Worm (Caenorhabditis elegans) whole organism, L2 larva: ENCODE measurements around the gene W02A2.8.
A peak's percentile ranks its signal among the peaks of the same experiment; 100 is the strongest.

ENCODE experiments used
- C34F6.9 ChIP-seq: fragments of 150-350 bp; optimal IDR thresholded peaks from 2 replicates; lab custom pipeline; 2014; ENCODE audit warnings: missing biosample characterization, missing genetic modification characterization
- F13H6.1 ChIP-seq: sonication (generic microtip); optimal IDR thresholded peaks from 2 replicates; lab custom pipeline; 2016; ENCODE audit warnings: missing genetic modification characterization, missing compliant biosample characterization
- R02D3.7 ChIP-seq: fragments of 150-350 bp; optimal IDR thresholded peaks from 2 replicates; lab custom pipeline; 2014; ENCODE audit warnings: missing biosample characterization, missing genetic modification characterization
- Y55F3AM.14 ChIP-seq: fragments of 200-800 bp; sonication (Bioruptor generic); optimal IDR thresholded peaks from 2 replicates; lab custom pipeline; 2018; ENCODE audit warnings: mild to moderate bottlenecking, missing genetic modification characterization, missing compliant biosample characterization
- ZK546.5 ChIP-seq: sonication (generic microtip); optimal IDR thresholded peaks from 2 replicates; lab custom pipeline; 2017; ENCODE audit warnings: missing biosample characterization, missing genetic modification characterization
- alr-1 ChIP-seq: fragments of 150-350 bp; optimal IDR thresholded peaks from 2 replicates; lab custom pipeline; 2014; ENCODE audit warnings: missing biosample characterization, missing genetic modification characterization
- aly-2 ChIP-seq: fragments of 150-350 bp; optimal IDR thresholded peaks from 2 replicates; lab custom pipeline; 2014; ENCODE audit warnings: missing biosample characterization, missing genetic modification characterization
- ama-1 ChIP-seq: fragments of 150-350 bp; optimal IDR thresholded peaks from 2 replicates; lab custom pipeline; 2018; ENCODE audit warnings: inconsistent platforms
- blmp-1 ChIP-seq: sonication (generic microtip); optimal IDR thresholded peaks from 2 replicates; lab custom pipeline; 2017; ENCODE audit warnings: missing genetic modification characterization, mild to moderate bottlenecking, missing compliant biosample characterization, antibody characterized with exemption, moderate library complexity; ENCODE audit not compliant: insufficient read depth
- ceh-16 ChIP-seq: fragments of 150-350 bp; optimal IDR thresholded peaks from 2 replicates; lab custom pipeline; 2014; ENCODE audit warnings: missing biosample characterization, missing genetic modification characterization
- ceh-82 ChIP-seq: fragments of 150-350 bp; optimal IDR thresholded peaks from 2 replicates; lab custom pipeline; 2014; ENCODE audit warnings: missing biosample characterization, missing genetic modification characterization
- crh-2 ChIP-seq: sonication (generic microtip); optimal IDR thresholded peaks from 2 replicates; lab custom pipeline; 2017; ENCODE audit warnings: missing biosample characterization, missing genetic modification characterization
- dmd-4 ChIP-seq: sonication (generic microtip); optimal IDR thresholded peaks from 2 replicates; lab custom pipeline; 2017; ENCODE audit warnings: missing biosample characterization, missing genetic modification characterization
- egl-27 ChIP-seq: sonication (generic microtip); optimal IDR thresholded peaks from 3 replicates; lab custom pipeline; 2017; ENCODE audit warnings: missing biosample characterization, missing genetic modification reagents, missing genetic modification characterization
- elt-1 ChIP-seq: fragments of 150-350 bp; optimal IDR thresholded peaks from 2 replicates; lab custom pipeline; 2014; ENCODE audit warnings: missing biosample characterization, missing genetic modification characterization
- elt-3 ChIP-seq: sonication (generic microtip); optimal IDR thresholded peaks from 2 replicates; lab custom pipeline; 2017; ENCODE audit warnings: missing biosample characterization, missing genetic modification characterization
- fos-1 ChIP-seq: fragments of 150-350 bp; optimal IDR thresholded peaks from 2 replicates; lab custom pipeline; 2014; ENCODE audit warnings: missing biosample characterization, missing genetic modification characterization
- gmeb-1 ChIP-seq: fragments of 150-350 bp; optimal IDR thresholded peaks from 2 replicates; lab custom pipeline; 2014; ENCODE audit warnings: missing biosample characterization, missing genetic modification characterization
- lin-11 ChIP-seq: fragments of 150-350 bp; sonication (generic microtip); optimal IDR thresholded peaks from 2 replicates; lab custom pipeline; 2014; ENCODE audit warnings: missing biosample characterization, missing genetic modification characterization, inconsistent platforms, mixed read lengths
- lin-13 ChIP-seq: fragments of 150-350 bp; optimal IDR thresholded peaks from 2 replicates; lab custom pipeline; 2014; ENCODE audit warnings: missing biosample characterization, missing genetic modification reagents, missing genetic modification characterization
- lin-39 ChIP-seq: fragments of 150-350 bp; optimal IDR thresholded peaks from 2 replicates; lab custom pipeline; 2014; ENCODE audit warnings: missing biosample characterization, missing genetic modification reagents, missing genetic modification characterization
- lsy-2 ChIP-seq, 2 experiments: fragments of 150-350 bp in 1 of 2; sonication (generic microtip) in 1 of 2; optimal IDR thresholded peaks; 2 replicates each; lab custom pipeline; 2014 to 2017; ENCODE audit warnings: missing biosample characterization in 2 of 2, missing genetic modification characterization in 2 of 2
- mab-5 ChIP-seq: fragments of 150-350 bp; optimal IDR thresholded peaks from 2 replicates; lab custom pipeline; 2014; ENCODE audit warnings: missing biosample characterization, missing genetic modification characterization
- mbf-1 ChIP-seq: sonication (generic microtip); optimal IDR thresholded peaks from 2 replicates; lab custom pipeline; 2017; ENCODE audit warnings: missing biosample characterization, missing genetic modification characterization
- mdl-1 ChIP-seq, 2 experiments: fragments of 150-350 bp in 1 of 2; sonication (generic microtip) in 1 of 2; optimal IDR thresholded peaks; 2 replicates each; lab custom pipeline; 2017; ENCODE audit warnings: missing biosample characterization in 2 of 2, missing genetic modification characterization in 2 of 2
- nhr-10 ChIP-seq: sonication (generic microtip); optimal IDR thresholded peaks from 2 replicates; lab custom pipeline; 2017; ENCODE audit warnings: missing biosample characterization, missing genetic modification characterization
- nhr-11 ChIP-seq: fragments of 150-350 bp; optimal IDR thresholded peaks from 2 replicates; lab custom pipeline; 2014; ENCODE audit warnings: missing biosample characterization, missing genetic modification characterization
- nhr-12 ChIP-seq: fragments of 150-350 bp; optimal IDR thresholded peaks from 2 replicates; lab custom pipeline; 2014; ENCODE audit warnings: missing biosample characterization, missing genetic modification characterization
- nhr-129 ChIP-seq: fragments of 150-350 bp; optimal IDR thresholded peaks from 2 replicates; lab custom pipeline; 2014; ENCODE audit warnings: missing biosample characterization, missing genetic modification characterization
- nhr-21 ChIP-seq: fragments of 150-350 bp; optimal IDR thresholded peaks from 2 replicates; lab custom pipeline; 2014; ENCODE audit warnings: missing biosample characterization, missing genetic modification characterization
- nhr-23 ChIP-seq: fragments of 150-350 bp; optimal IDR thresholded peaks from 2 replicates; lab custom pipeline; 2014; ENCODE audit warnings: missing biosample characterization, missing genetic modification reagents, missing genetic modification characterization
- nhr-237 ChIP-seq: fragments of 150-350 bp; optimal IDR thresholded peaks from 2 replicates; lab custom pipeline; 2014; ENCODE audit warnings: missing biosample characterization, missing genetic modification characterization
- nhr-25 ChIP-seq: fragments of 150-350 bp; sonication (generic microtip); optimal IDR thresholded peaks from 3 replicates; lab custom pipeline; 2014; ENCODE audit warnings: missing biosample characterization, missing genetic modification characterization
- nhr-6 ChIP-seq: fragments of 150-350 bp; optimal IDR thresholded peaks from 2 replicates; lab custom pipeline; 2014; ENCODE audit warnings: missing biosample characterization, missing genetic modification characterization
- nhr-77 ChIP-seq: fragments of 150-350 bp; optimal IDR thresholded peaks from 2 replicates; lab custom pipeline; 2014; ENCODE audit warnings: missing biosample characterization, missing genetic modification characterization
- peb-1 ChIP-seq: fragments of 150-350 bp; optimal IDR thresholded peaks from 2 replicates; lab custom pipeline; 2014; ENCODE audit warnings: missing biosample characterization, missing genetic modification characterization
- sem-4 ChIP-seq: fragments of 150-350 bp; optimal IDR thresholded peaks from 2 replicates; lab custom pipeline; 2014; ENCODE audit warnings: missing biosample characterization, missing genetic modification reagents, missing genetic modification characterization
- skn-1 ChIP-seq: sonication (generic microtip); optimal IDR thresholded peaks from 2 replicates; lab custom pipeline; 2017; ENCODE audit warnings: missing biosample characterization, missing genetic modification characterization
- sma-3 ChIP-seq: sonication (generic microtip); optimal IDR thresholded peaks from 2 replicates; lab custom pipeline; 2016; ENCODE audit warnings: missing genetic modification reagents, missing genetic modification characterization, missing compliant biosample characterization
- sma-9 ChIP-seq, 2 experiments: fragments of 150-350 bp in 1 of 2; sonication (generic microtip) in 1 of 2; optimal IDR thresholded peaks; 2 replicates each; lab custom pipeline; 2014 to 2016; ENCODE audit warnings: missing genetic modification characterization in 2 of 2, mild to moderate bottlenecking in 1 of 2, missing biosample characterization in 1 of 2, missing compliant biosample characterization in 1 of 2, missing genetic modification reagents in 1 of 2, moderate library complexity in 1 of 2
- snpc-4 ChIP-seq: fragments of 150-350 bp; optimal IDR thresholded peaks from 2 replicates; lab custom pipeline; 2014; ENCODE audit warnings: missing biosample characterization, missing genetic modification characterization
- unc-39 ChIP-seq: fragments of 150-350 bp; optimal IDR thresholded peaks from 2 replicates; lab custom pipeline; 2014; ENCODE audit warnings: missing biosample characterization, missing genetic modification characterization
- unc-55 ChIP-seq: fragments of 150-350 bp; sonication (generic microtip); optimal IDR thresholded peaks from 3 replicates; lab custom pipeline; 2014; ENCODE audit warnings: missing biosample characterization, missing genetic modification reagents, missing genetic modification characterization
- unc-62 ChIP-seq: fragments of 150-350 bp; optimal IDR thresholded peaks from 2 replicates; lab custom pipeline; 2014; ENCODE audit warnings: missing biosample characterization, missing genetic modification reagents, missing genetic modification characterization
- zag-1 ChIP-seq: fragments of 150-350 bp; optimal IDR thresholded peaks from 2 replicates; lab custom pipeline; 2014; ENCODE audit warnings: missing biosample characterization, missing genetic modification characterization
- ztf-1 ChIP-seq: fragments of 200-800 bp; sonication (Bioruptor generic); conservative IDR thresholded peaks from 2 replicates; pipeline ENCODE4 v1.3.6; 2022; ENCODE audit warnings: missing genetic modification characterization, missing compliant biosample characterization
- ztf-11 ChIP-seq: sonication (generic microtip); optimal IDR thresholded peaks from 2 replicates; lab custom pipeline; 2017; ENCODE audit warnings: missing biosample characterization, missing genetic modification characterization
- ztf-4 ChIP-seq: fragments of 150-350 bp; optimal IDR thresholded peaks from 2 replicates; lab custom pipeline; 2014; ENCODE audit warnings: missing biosample characterization, missing genetic modification characterization

W02A2.8 gene

DNA sequence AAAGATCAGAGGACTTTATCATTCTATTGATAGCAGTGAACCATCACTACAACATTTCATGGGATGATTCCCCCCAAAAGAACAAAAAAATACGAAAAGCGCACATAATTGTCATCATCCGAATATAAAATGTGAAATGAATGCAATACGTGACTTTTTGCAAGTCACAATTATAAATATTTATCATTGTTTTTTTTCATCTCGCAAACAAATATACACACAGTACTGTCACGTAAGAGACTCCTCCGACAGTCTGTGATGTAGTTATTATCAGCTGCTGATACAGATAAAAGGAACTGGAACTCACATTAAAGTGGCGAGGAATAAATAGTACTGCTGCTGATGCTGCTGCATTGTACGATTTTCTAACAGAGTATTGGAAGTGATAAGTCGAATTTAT, 38.0 kb upstream of the W02A2.8 start (continued):
- TF ChIP-seq ZK546.5 (no peak), snpc-4 (no peak), nhr-237 (no peak), zag-1 (tag; lab: Kevin White, UChicago) (no peak), dmd-4 (tag; lab: Kevin White, UChicago) (no peak), elt-1 (tag; lab: Kevin White, UChicago) (no peak), nhr-25 (no peak), gmeb-1 (tag; lab: Kevin White, UChicago) (no peak), ztf-4 (tag; lab: Kevin White, UChicago) (no peak), nhr-77 (tag; lab: Kevin White, UChicago) (no peak), nhr-21 (peak; percentile 2), mbf-1 (tag; lab: Kevin White, UChicago) (no peak), egl-27 (tag; lab: Kevin White, UChicago) (no peak)

DNA sequence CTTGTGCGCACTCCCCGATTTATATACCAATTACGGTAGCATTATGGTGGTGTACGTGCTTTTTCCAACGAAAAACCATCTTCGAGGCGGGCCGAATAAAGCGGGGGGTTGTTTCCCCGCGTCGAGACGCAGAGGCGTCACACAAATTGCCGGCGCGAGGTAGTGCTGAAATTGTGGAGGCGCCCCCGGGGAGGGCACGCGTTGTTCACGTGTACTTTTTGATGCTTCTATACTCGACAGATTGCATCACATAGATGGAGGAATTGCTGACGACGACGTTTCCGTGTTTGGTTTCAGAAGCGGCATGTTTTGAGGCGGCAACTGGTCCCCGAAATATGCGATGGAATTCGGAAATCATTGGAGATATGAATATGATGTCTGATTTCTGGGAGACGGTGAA, 36.9 kb upstream of the W02A2.8 start:
- TF ChIP-seq mbf-1 (tag; lab: Kevin White, UChicago), result no peak
- peak; percentile 100 for TF ChIP-seq nhr-129 (tag; lab: Kevin White, UChicago)
- TF ChIP-seq ztf-4 (tag; lab: Kevin White, UChicago), result no peak
- no peak for TF ChIP-seq skn-1 (tag; lab: Kevin White, UChicago)
- TF ChIP-seq gmeb-1 (tag; lab: Kevin White, UChicago), result peak; percentile 69
- no peak for TF ChIP-seq ama-1
- no peak for TF ChIP-seq ztf-11 (tag; lab: Kevin White, UChicago)
- no peak for TF ChIP-seq aly-2
- TF ChIP-seq R02D3.7 (tag; lab: Kevin White, UChicago), result no peak
- TF ChIP-seq blmp-1, result peak; percentile 60
- TF ChIP-seq dmd-4 (tag; lab: Kevin White, UChicago), result no peak
- TF ChIP-seq nhr-77 (tag; lab: Kevin White, UChicago), result no peak
- TF ChIP-seq mab-5 (tag; lab: Kevin White, UChicago), result no peak
- TF ChIP-seq lsy-2 (tag; optimal IDR thresholded peaks at IDR 0.05; lab: Kevin White, UChicago), result peak in 1 of 2 experiments; percentile 85
- TF ChIP-seq crh-2, result peak; percentile 89
- no peak for TF ChIP-seq elt-1 (tag; lab: Kevin White, UChicago)
- no peak for TF ChIP-seq unc-62
- peak; percentile 97 for TF ChIP-seq sma-3 (GFP tag; lab: Kevin White, UChicago)
- no peak for TF ChIP-seq nhr-23 (tag; lab: Kevin White, UChicago)
- TF ChIP-seq F13H6.1 (tag; lab: Kevin White, UChicago), result peak; percentile 91
- peak; percentile 87 for TF ChIP-seq C34F6.9 (tag; lab: Kevin White, UChicago)
- TF ChIP-seq snpc-4, result peak; percentile 31
- TF ChIP-seq ceh-16 (tag; lab: Kevin White, UChicago), result peak; percentile 9
- peak; percentile 70 for TF ChIP-seq lin-11
- TF ChIP-seq Y55F3AM.14 (GFP tag; lab: Kevin White, UChicago), result peak; percentile 85
- peak; percentile 94 for TF ChIP-seq egl-27 (tag; lab: Kevin White, UChicago)
- TF ChIP-seq zag-1 (tag; lab: Kevin White, UChicago), result peak; percentile 69
- peak; percentile 73 to 91 for TF ChIP-seq mdl-1 (tag; optimal IDR thresholded peaks at IDR 0.05; lab: Kevin White, UChicago)
- peak; percentile 76 for TF ChIP-seq lin-13 (GFP tag; lab: Kevin White, UChicago)
- no peak for TF ChIP-seq nhr-10 (tag; lab: Kevin White, UChicago)
- no peak for TF ChIP-seq alr-1 (tag; lab: Kevin White, UChicago)
- peak; percentile 31 for TF ChIP-seq nhr-6 (tag; lab: Kevin White, UChicago)
- TF ChIP-seq nhr-25, result peak; percentile 91
- TF ChIP-seq sem-4 (tag; lab: Kevin White, UChicago), result peak; percentile 83
- TF ChIP-seq sma-9 (GFP tag; optimal IDR thresholded peaks at IDR 0.05; lab: Kevin White, UChicago), result peak; percentile 99
- TF ChIP-seq sma-9 (tag; optimal IDR thresholded peaks at IDR 0.05; lab: Kevin White, UChicago), result peak; percentile 33
- TF ChIP-seq ZK546.5, result no peak
- TF ChIP-seq nhr-11 (tag; lab: Kevin White, UChicago), result no peak
- no peak for TF ChIP-seq nhr-237
- peak; percentile 93 for TF ChIP-seq nhr-21
- no peak for TF ChIP-seq ztf-1 (GFP tag; lab: Robert Waterston, UW)
- no peak for TF ChIP-seq nhr-12 (tag; lab: Kevin White, UChicago)
- TF ChIP-seq lin-39 (tag; lab: Kevin White, UChicago), result no peak
- peak; percentile 86 for TF ChIP-seq unc-55
- TF ChIP-seq peb-1 (tag; lab: Kevin White, UChicago), result no peak
- TF ChIP-seq unc-39 (tag; lab: Kevin White, UChicago), result no peak
- no peak for TF ChIP-seq elt-3 (tag; lab: Kevin White, UChicago)
- TF ChIP-seq fos-1 (tag; lab: Kevin White, UChicago), result peak; percentile 81
- TF ChIP-seq ceh-82 (tag; lab: Kevin White, UChicago), result no peak
